Worm (Caenorhabditis elegans): ENCODE results near the gene phat-6.

Gene phat-6

ce11 chrX:15164108-15164507 lies 30.1 kb downstream of the phat-6 start, which contains the start of gene T10B10.9:
Gene T10B10.9, plus strand, starts transcription at chrX:15164408.
- TF ChIP-seq tab-1 (GFP tag; IDR thresholded peaks at IDR 0.05) (no peak), T22C8.4 (GFP tag; IDR thresholded peaks at IDR 0.05) (no peak), ztf-29 (GFP tag; IDR thresholded peaks at IDR 0.05) (no peak), ztf-23 (GFP tag; IDR thresholded peaks at IDR 0.05) (no peak), flt-1 (GFP tag; IDR thresholded peaks at IDR 0.05) (no peak), med-1 (GFP tag; optimal IDR thresholded peaks at IDR 0.05; ENCODE audit: insufficient read depth) (no peak), klf-2 (GFP tag; conservative IDR thresholded peaks at IDR 0.05) (no peak), ref-1 (GFP tag; conservative IDR thresholded peaks at IDR 0.05) (no peak), cog-1 (tag; optimal IDR thresholded peaks at IDR 0.05) (no peak)

DNA sequence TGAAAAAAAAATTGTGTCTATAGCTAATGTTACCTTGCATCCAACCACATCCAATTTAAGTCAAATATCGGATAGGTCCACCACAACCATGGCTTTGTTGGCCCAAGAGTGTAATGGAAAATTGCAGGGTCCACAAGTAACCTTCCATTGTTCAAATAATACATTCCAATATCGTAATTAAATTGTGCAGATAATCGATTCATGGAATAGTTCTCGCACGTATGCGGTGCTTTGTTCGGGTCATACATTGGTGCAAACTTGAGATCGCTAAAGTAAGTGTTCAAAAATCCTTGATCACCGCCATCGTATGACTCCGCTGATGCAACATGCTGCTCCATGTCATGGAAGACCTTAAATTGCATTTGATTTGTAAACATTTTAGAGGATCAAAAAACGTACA lies 31.1 kb downstream of the phat-6 start:
- TF ChIP-seq flt-1 (GFP tag; IDR thresholded peaks at IDR 0.05), result no peak
- TF ChIP-seq cog-1 (tag; optimal IDR thresholded peaks at IDR 0.05), result no peak
- no peak for TF ChIP-seq ref-1 (GFP tag; conservative IDR thresholded peaks at IDR 0.05)
- TF ChIP-seq tab-1 (GFP tag; IDR thresholded peaks at IDR 0.05), result no peak
- TF ChIP-seq ztf-23 (GFP tag; IDR thresholded peaks at IDR 0.05), result no peak
- TF ChIP-seq T22C8.4 (GFP tag; IDR thresholded peaks at IDR 0.05), result no peak
- TF ChIP-seq med-1 (GFP tag; optimal IDR thresholded peaks at IDR 0.05; ENCODE audit: insufficient read depth), result no peak
- TF ChIP-seq klf-2 (GFP tag; conservative IDR thresholded peaks at IDR 0.05), result no peak
- TF ChIP-seq ztf-29 (GFP tag; IDR thresholded peaks at IDR 0.05), result no peak

DNA sequence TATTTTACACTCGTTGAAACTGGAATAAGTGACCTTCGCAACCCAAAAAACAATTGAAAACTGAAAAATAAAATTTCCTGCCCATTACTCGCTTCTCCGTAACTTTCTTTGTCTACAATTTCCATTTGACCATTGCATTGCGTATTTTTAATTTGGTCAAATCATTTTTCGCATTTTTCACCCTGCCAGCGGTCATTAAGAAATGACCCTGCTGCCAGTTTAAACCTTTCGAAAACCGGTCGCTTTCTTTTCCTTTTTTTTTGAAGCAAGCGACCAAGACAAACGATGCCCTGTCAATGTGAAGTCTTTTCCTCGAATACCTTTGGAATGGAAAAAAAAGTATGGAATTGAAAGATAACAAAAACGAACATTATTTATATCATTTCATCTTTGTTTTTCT lies 33.3 kb downstream of the phat-6 start:
- TF ChIP-seq tab-1 (GFP tag; IDR thresholded peaks at IDR 0.05) (no peak), flt-1 (GFP tag; IDR thresholded peaks at IDR 0.05) (no peak), T22C8.4 (GFP tag; IDR thresholded peaks at IDR 0.05) (no peak), med-1 (GFP tag; optimal IDR thresholded peaks at IDR 0.05; ENCODE audit: insufficient read depth) (no peak), cog-1 (tag; optimal IDR thresholded peaks at IDR 0.05) (no peak)

ce11 chrX:15159362-15159761 lies 34.8 kb downstream of the phat-6 start:
- TF ChIP-seq ref-1 (GFP tag; conservative IDR thresholded peaks at IDR 0.05), result no peak
- TF ChIP-seq cog-1 (tag; optimal IDR thresholded peaks at IDR 0.05), result no peak
- TF ChIP-seq flt-1 (GFP tag; IDR thresholded peaks at IDR 0.05), result no peak
- no peak for TF ChIP-seq ztf-29 (GFP tag; IDR thresholded peaks at IDR 0.05)
- TF ChIP-seq med-1 (GFP tag; optimal IDR thresholded peaks at IDR 0.05; ENCODE audit: insufficient read depth), result no peak
- TF ChIP-seq ztf-23 (GFP tag; IDR thresholded peaks at IDR 0.05), result no peak
- no peak for TF ChIP-seq klf-2 (GFP tag; conservative IDR thresholded peaks at IDR 0.05)
- TF ChIP-seq tab-1 (GFP tag; IDR thresholded peaks at IDR 0.05), result no peak

DNA sequence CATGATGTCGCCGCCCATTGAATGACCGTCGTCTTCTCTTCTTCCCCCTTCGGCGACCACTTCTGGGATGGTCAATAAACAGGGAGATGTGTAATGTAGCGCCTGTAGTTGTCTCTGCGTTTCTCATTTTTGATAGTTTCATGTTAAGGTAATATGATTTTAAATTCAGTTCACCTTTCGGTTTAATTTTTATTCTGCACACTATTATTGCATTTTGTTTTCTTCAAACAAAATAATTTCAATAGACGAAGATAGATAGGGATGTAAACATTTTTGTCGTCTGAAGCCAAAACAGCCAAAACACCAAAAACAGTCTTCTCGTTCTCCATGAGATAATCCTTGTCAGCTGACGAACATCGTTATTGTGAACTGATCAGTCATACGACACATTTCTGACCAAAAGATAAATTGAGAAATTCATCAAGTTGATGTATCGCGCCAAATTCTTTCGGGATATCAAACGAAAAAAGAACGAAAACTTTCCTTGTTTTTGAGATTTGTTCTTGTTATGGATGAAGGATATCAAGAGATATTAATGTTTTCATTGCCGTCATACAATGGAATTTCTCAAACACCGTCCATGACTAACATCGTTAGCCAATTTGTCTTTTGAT lies 35.4 kb downstream of the phat-6 start, which contains the start of gene C11G10.1:
Gene C11G10.1 (minus strand): TSS at position 51 of the 614 bp plus-strand sequence.
- TF ChIP-seq flt-1 (GFP tag; IDR thresholded peaks at IDR 0.05) (no peak), tab-1 (GFP tag; IDR thresholded peaks at IDR 0.05) (no peak), ref-1 (GFP tag; conservative IDR thresholded peaks at IDR 0.05) (no peak), ztf-23 (GFP tag; IDR thresholded peaks at IDR 0.05) (no peak), cog-1 (tag; optimal IDR thresholded peaks at IDR 0.05) (no peak), med-1 (GFP tag; optimal IDR thresholded peaks at IDR 0.05; ENCODE audit: insufficient read depth) (no peak), klf-2 (GFP tag; conservative IDR thresholded peaks at IDR 0.05) (no peak), ztf-29 (GFP tag; IDR thresholded peaks at IDR 0.05) (no peak), T22C8.4 (GFP tag; IDR thresholded peaks at IDR 0.05) (no peak)

ce11 chrX:15157854-15158253 lies 36.3 kb downstream of the phat-6 start:
- TF ChIP-seq flt-1 (GFP tag; IDR thresholded peaks at IDR 0.05) (no peak), med-1 (GFP tag; optimal IDR thresholded peaks at IDR 0.05; ENCODE audit: insufficient read depth) (no peak), ztf-23 (GFP tag; IDR thresholded peaks at IDR 0.05) (no peak), ref-1 (GFP tag; conservative IDR thresholded peaks at IDR 0.05) (no peak), ztf-29 (GFP tag; IDR thresholded peaks at IDR 0.05) (no peak), T22C8.4 (GFP tag; IDR thresholded peaks at IDR 0.05) (no peak), klf-2 (GFP tag; conservative IDR thresholded peaks at IDR 0.05) (no peak), tab-1 (GFP tag; IDR thresholded peaks at IDR 0.05) (no peak), cog-1 (tag; optimal IDR thresholded peaks at IDR 0.05) (no peak)

- no peak for TF ChIP-seq ref-1 (GFP tag; conservative IDR thresholded peaks at IDR 0.05)
- no peak for TF ChIP-seq klf-2 (GFP tag; conservative IDR thresholded peaks at IDR 0.05)
- no peak for TF ChIP-seq ztf-29 (GFP tag; IDR thresholded peaks at IDR 0.05)
- no peak for TF ChIP-seq T22C8.4 (GFP tag; IDR thresholded peaks at IDR 0.05)
- no peak for TF ChIP-seq ztf-23 (GFP tag; IDR thresholded peaks at IDR 0.05)
- TF ChIP-seq med-1 (GFP tag; optimal IDR thresholded peaks at IDR 0.05; ENCODE audit: insufficient read depth), result no peak
- TF ChIP-seq flt-1 (GFP tag; IDR thresholded peaks at IDR 0.05), result no peak
- TF ChIP-seq tab-1 (GFP tag; IDR thresholded peaks at IDR 0.05), result no peak
These were observed 39.1 kb downstream of the phat-6 start for ce11 chrX:15155054-15155453.

DNA sequence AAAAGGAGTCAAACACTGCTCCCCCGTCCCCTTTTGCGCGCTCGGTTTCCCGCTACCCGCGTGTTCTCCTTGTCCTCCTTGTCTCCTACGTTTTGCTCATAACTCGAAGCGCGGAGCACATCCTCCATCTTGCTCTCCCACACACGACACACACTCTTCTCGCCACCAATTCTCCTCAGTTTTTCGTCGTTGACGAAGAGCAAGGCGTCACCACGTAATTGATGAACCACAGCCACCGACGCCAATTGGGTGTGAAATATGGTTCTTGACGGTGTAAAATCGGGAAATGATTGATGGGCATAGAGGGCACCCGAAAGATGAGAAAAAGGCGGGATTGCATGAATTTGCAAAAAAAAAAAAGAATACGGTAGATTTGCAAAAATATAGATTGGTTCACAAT lies 45.4 kb downstream of the phat-6 start:
- no peak for TF ChIP-seq flt-1 (GFP tag; IDR thresholded peaks at IDR 0.05)
- no peak for TF ChIP-seq ztf-29 (GFP tag; IDR thresholded peaks at IDR 0.05)
- 0 out of 2 replicates have a peak, but pooled peaks have one; percentile 27 for TF ChIP-seq klf-2 (GFP tag; conservative IDR thresholded peaks at IDR 0.05)

DNA sequence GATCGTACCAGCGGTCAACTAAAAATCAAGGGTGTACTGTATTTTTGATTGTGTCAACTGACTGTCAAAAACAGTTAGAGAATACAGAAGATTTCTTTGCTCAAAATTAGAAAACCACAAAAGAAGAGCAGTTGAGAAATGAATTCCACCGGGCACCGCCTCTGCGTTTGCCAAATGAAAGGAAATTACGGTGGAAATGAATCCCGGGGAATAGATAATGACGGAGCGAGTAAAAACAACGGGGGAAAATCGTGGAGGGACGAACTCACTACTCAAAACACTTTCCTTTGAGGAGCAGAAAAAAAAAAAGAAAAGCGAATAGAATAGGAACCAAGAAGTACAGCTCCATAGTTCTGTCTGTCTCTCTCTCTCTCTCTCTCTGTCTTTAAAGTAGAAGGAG lies 45.8 kb downstream of the phat-6 start:
- no peak for TF ChIP-seq flt-1 (GFP tag; IDR thresholded peaks at IDR 0.05)
- no peak for TF ChIP-seq klf-2 (GFP tag; conservative IDR thresholded peaks at IDR 0.05)
- no peak for TF ChIP-seq ztf-29 (GFP tag; IDR thresholded peaks at IDR 0.05)
- TF ChIP-seq cog-1 (tag; optimal IDR thresholded peaks at IDR 0.05), result no peak
- no peak for TF ChIP-seq med-1 (GFP tag; optimal IDR thresholded peaks at IDR 0.05; ENCODE audit: insufficient read depth)
- TF ChIP-seq ztf-23 (GFP tag; IDR thresholded peaks at IDR 0.05), result no peak
- no peak for TF ChIP-seq ref-1 (GFP tag; conservative IDR thresholded peaks at IDR 0.05)
- no peak for TF ChIP-seq T22C8.4 (GFP tag; IDR thresholded peaks at IDR 0.05)
- no peak for TF ChIP-seq tab-1 (GFP tag; IDR thresholded peaks at IDR 0.05)

- TF ChIP-seq ztf-23 (GFP tag; IDR thresholded peaks at IDR 0.05), result no peak
- TF ChIP-seq tab-1 (GFP tag; IDR thresholded peaks at IDR 0.05), result no peak
These were observed 46.5 kb downstream of the phat-6 start, which contains the start of gene unc-7 for ce11 chrX:15147640-15148039. Gene unc-7, minus strand, starts transcription at chrX:15147740.

All from whole organism, midembryonic.